Worm (Caenorhabditis elegans): ENCODE results near the gene F09F7.6.

The F09F7.6 gene

ce11 chrIII:5552072-5552667, at the start of gene F09F7.6:
TSS of gene F09F7.6 (minus strand) at chrIII:5552135.
- no peak for TF ChIP-seq unc-62 (GFP tag; optimal IDR thresholded peaks at IDR 0.05)

- TF ChIP-seq unc-62 (GFP tag; optimal IDR thresholded peaks at IDR 0.05): no peak
Measured at ce11 chrIII:5599958-5600357, 48.0 kb upstream of the F09F7.6 start, which contains the start of gene wdr-37. TSS of gene wdr-37 (minus strand) at chrIII:5600058.

ce11 chrIII:5595445-5595844, 43.5 kb upstream of the F09F7.6 start, which contains the start of gene ced-6:
TSS of gene ced-6 (plus strand) at chrIII:5595771.
- TF ChIP-seq unc-62 (GFP tag; optimal IDR thresholded peaks at IDR 0.05): no peak

ce11 chrIII:5594350-5594749, 42.4 kb upstream of the F09F7.6 start:
- no peak for TF ChIP-seq unc-62 (GFP tag; optimal IDR thresholded peaks at IDR 0.05)

ce11 chrIII:5591668-5592149, 39.8 kb upstream of the F09F7.6 start, which contains the start of the genes ddx-15 and ucr-1:
TSS of gene ddx-15 (minus strand) at chrIII:5591718.
TSS of gene ucr-1 (plus strand) at chrIII:5592135.
- no peak for TF ChIP-seq unc-62 (GFP tag; optimal IDR thresholded peaks at IDR 0.05)

ce11 chrIII:5588746-5589145, 36.8 kb upstream of the F09F7.6 start:
- no peak for TF ChIP-seq unc-62 (GFP tag; optimal IDR thresholded peaks at IDR 0.05)

- TF ChIP-seq unc-62 (GFP tag; optimal IDR thresholded peaks at IDR 0.05): no peak
Measured at ce11 chrIII:5586925-5587324, 35.0 kb upstream of the F09F7.6 start, which contains the start of gene F56D2.2. TSS of gene F56D2.2 (plus strand) at chrIII:5587263.

ce11 chrIII:5585711-5586110, 33.8 kb upstream of the F09F7.6 start:
- no peak for TF ChIP-seq unc-62 (GFP tag; optimal IDR thresholded peaks at IDR 0.05)

ce11 chrIII:5584647-5585046, 32.7 kb upstream of the F09F7.6 start, which contains the start of gene F56D2.3:
TSS of gene F56D2.3 (plus strand) at chrIII:5584947.
- no peak for TF ChIP-seq unc-62 (GFP tag; optimal IDR thresholded peaks at IDR 0.05)

ce11 chrIII:5582766-5583165, 30.8 kb upstream of the F09F7.6 start, which contains the start of the genes F56D2.8 and uev-2:
TSS of gene F56D2.8 (minus strand) at chrIII:5582866.
TSS of gene uev-2 (plus strand) at chrIII:5583125.
- TF ChIP-seq unc-62 (GFP tag; optimal IDR thresholded peaks at IDR 0.05): no peak

- TF ChIP-seq unc-62 (GFP tag; optimal IDR thresholded peaks at IDR 0.05): no peak
Measured at ce11 chrIII:5581049-5581448, 29.1 kb upstream of the F09F7.6 start, which contains the start of gene F56D2.5. TSS of gene F56D2.5 (minus strand) at chrIII:5581419.

- TF ChIP-seq unc-62 (GFP tag; optimal IDR thresholded peaks at IDR 0.05): no peak
Measured at ce11 chrIII:5573694-5574093, 21.8 kb upstream of the F09F7.6 start, which contains the start of gene molo-1. TSS of gene molo-1 (plus strand) at chrIII:5573994.

- no peak for TF ChIP-seq unc-62 (GFP tag; optimal IDR thresholded peaks at IDR 0.05)
Measured at ce11 chrIII:5572806-5573205, 20.9 kb upstream of the F09F7.6 start.

- TF ChIP-seq unc-62 (GFP tag; optimal IDR thresholded peaks at IDR 0.05): no peak
Measured at ce11 chrIII:5570814-5571443, 19.0 kb upstream of the F09F7.6 start.

ce11 chrIII:5568679-5569078, 16.7 kb upstream of the F09F7.6 start, which contains the start of gene nspb-12:
TSS of gene nspb-12 (minus strand) at chrIII:5568779.
- TF ChIP-seq unc-62 (GFP tag; optimal IDR thresholded peaks at IDR 0.05): no peak

ce11 chrIII:5568265-5568664, 16.3 kb upstream of the F09F7.6 start:
- no peak for TF ChIP-seq unc-62 (GFP tag; optimal IDR thresholded peaks at IDR 0.05)

ce11 chrIII:5566496-5566895, 14.6 kb upstream of the F09F7.6 start:
- TF ChIP-seq unc-62 (GFP tag; optimal IDR thresholded peaks at IDR 0.05): no peak

All from whole organism, dauer.